Fruit fly (Drosophila melanogaster): ENCODE measurements around the gene beta-Spec.

The beta-Spec gene

DNA sequence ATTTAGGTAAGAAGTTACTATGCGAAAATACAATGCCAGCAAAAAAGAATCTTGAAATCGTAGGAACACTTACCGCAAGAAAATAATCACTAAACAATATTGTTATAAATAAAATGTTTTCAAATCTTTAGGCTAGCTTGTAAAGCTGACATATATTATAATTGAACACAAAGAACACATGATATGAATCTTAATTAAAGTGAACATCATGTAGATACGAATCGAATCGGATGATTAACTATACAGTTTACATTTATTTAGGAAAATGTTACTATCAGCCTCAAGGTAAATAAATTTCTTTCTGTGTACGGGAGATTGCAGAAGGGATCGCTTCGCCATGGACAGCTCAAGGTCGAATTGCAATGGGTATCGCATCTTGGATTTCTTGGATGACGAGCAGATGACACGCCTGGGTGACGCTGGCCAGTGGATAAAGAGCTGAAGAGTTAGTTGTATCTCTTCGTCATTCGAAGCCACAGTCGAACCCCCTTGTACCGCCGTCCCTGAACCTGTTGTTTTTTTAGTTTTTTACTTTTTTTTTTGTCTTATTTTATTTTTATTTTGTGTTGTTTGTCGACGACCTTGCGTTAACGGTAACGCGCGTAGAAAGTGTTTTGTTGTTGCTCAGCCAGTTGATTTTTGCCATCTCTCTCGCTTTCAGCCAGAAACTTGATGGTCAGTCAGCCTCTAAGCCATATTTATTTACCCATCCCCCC, 20.9 kb downstream of the beta-Spec start (continued):
- TF ChIP-seq CG6854 (GFP tag; optimal IDR thresholded peaks at IDR 0.05) (no peak), lz (GFP tag; optimal IDR thresholded peaks at IDR 0.05) (peak; percentile 43), CG6792 (GFP tag; optimal IDR thresholded peaks at IDR 0.05) (peak; percentile 57), svp (GFP tag) (peak; percentile 77), Hr38 (GFP tag; optimal IDR thresholded peaks at IDR 0.05) (no peak), Met (GFP tag; optimal IDR thresholded peaks at IDR 0.05) (peak; percentile 64), dac (GFP tag; optimal IDR thresholded peaks at IDR 0.05) (no peak), CG31627 (GFP tag; optimal IDR thresholded peaks at IDR 0.05) (peak; percentile 14), net (GFP tag; optimal IDR thresholded peaks at IDR 0.05) (peak; percentile 45), fd59A (GFP tag; optimal IDR thresholded peaks at IDR 0.05) (peak; percentile 20)

dm6 chrX:17679642-17680571, 22.7 kb downstream of the beta-Spec start:
- TF ChIP-seq Sox102F (GFP tag; optimal IDR thresholded peaks at IDR 0.05) (no peak), net (GFP tag; optimal IDR thresholded peaks at IDR 0.05) (peak; percentile 21), fd59A (GFP tag; optimal IDR thresholded peaks at IDR 0.05) (peak; percentile 29), CG10669 (GFP tag; optimal IDR thresholded peaks at IDR 0.05) (peak; percentile 37), CG8319 (GFP tag; optimal IDR thresholded peaks at IDR 0.05) (peak; percentile 9), CG11294 (GFP tag; IDR thresholded peaks at IDR 0.05) (no peak), acj6 (GFP tag; optimal IDR thresholded peaks at IDR 0.05) (peak; percentile 51), Sox15 (GFP tag; optimal IDR thresholded peaks at IDR 0.05) (peak; percentile 5), esn (GFP tag; optimal IDR thresholded peaks at IDR 0.05) (peak; percentile 64), Ets96B (tag; optimal IDR thresholded peaks at IDR 0.05) (peak; percentile 56), Lpt (GFP tag; optimal IDR thresholded peaks at IDR 0.05) (peak; percentile 14), Eip93F (GFP tag; optimal IDR thresholded peaks at IDR 0.05) (no peak), svp (GFP tag) (peak; percentile 50), CG4318 (GFP tag; optimal IDR thresholded peaks at IDR 0.05) (peak; percentile 39), Sox14 (GFP tag; optimal IDR thresholded peaks at IDR 0.05) (no peak), CG10631 (GFP tag; optimal IDR thresholded peaks at IDR 0.05) (peak; percentile 47), lz (GFP tag; optimal IDR thresholded peaks at IDR 0.05) (peak; percentile 16), Hr4 (GFP tag; optimal IDR thresholded peaks at IDR 0.05) (peak; percentile 25), CG6808 (GFP tag; optimal IDR thresholded peaks at IDR 0.05) (peak; percentile 59), Blimp-1 (GFP tag; optimal IDR thresholded peaks at IDR 0.05) (peak; percentile 39), dac (GFP tag; optimal IDR thresholded peaks at IDR 0.05) (no peak), Smox (GFP tag; optimal IDR thresholded peaks at IDR 0.05) (peak; percentile 52), CG1621 (tag; optimal IDR thresholded peaks at IDR 0.05) (no peak), CG7368 (GFP tag; optimal IDR thresholded peaks at IDR 0.05) (no peak), vri (GFP tag; optimal IDR thresholded peaks at IDR 0.05) (no peak), CG32006 (GFP tag; optimal IDR thresholded peaks at IDR 0.05) (peak; percentile 76), Hr38 (GFP tag; optimal IDR thresholded peaks at IDR 0.05) (no peak), Eip75B (GFP tag; optimal IDR thresholded peaks at IDR 0.05) (no peak), CG16779 (tag; optimal IDR thresholded peaks at IDR 0.05) (peak; percentile 12), CG3919 (GFP tag; optimal IDR thresholded peaks at IDR 0.05) (peak; percentile 41), CG6163 (GFP tag; IDR thresholded peaks at IDR 0.05) (peak; percentile 40; the same call in 2 of the 3 replicates), spab (GFP tag; optimal IDR thresholded peaks at IDR 0.05) (peak; percentile 50), salr (GFP tag; optimal IDR thresholded peaks at IDR 0.05) (peak in 1 of 2 experiments; percentile 34), fkh (GFP tag; optimal IDR thresholded peaks at IDR 0.05) (no peak), CG8632 (GFP tag; optimal IDR thresholded peaks at IDR 0.05) (peak; percentile 50), CG9139 (GFP tag; optimal IDR thresholded peaks at IDR 0.05) (peak; percentile 22), dsx (GFP tag; optimal IDR thresholded peaks at IDR 0.05; ENCODE audit: poor library complexity, severe bottlenecking) (peak; percentile 9), Eip78C (GFP tag) (peak; percentile 86), CG6276 (GFP tag; optimal IDR thresholded peaks at IDR 0.05) (peak; percentile 64), pdm3 (GFP tag; optimal IDR thresholded peaks at IDR 0.05) (peak; percentile 53), Ets21C (GFP tag; optimal IDR thresholded peaks at IDR 0.05) (no peak)
